Fruit fly (Drosophila melanogaster) whole organism, embryonic: ENCODE data around the gene CheA29a.

Experiments
- CG17912 ChIP-seq: fragments of 200-800 bp; sonication (Bioruptor generic); optimal IDR thresholded peaks from 2 replicates; lab custom pipeline; 2018; ENCODE audit warnings: missing biosample characterization, mild to moderate bottlenecking, missing genetic modification characterization
- CG32767 ChIP-seq: fragments of 200-800 bp; sonication (Bioruptor generic); IDR thresholded peaks from 2 replicates; pipeline ENCODE4 v1.3.6; 2022; ENCODE audit warnings: missing biosample characterization, missing genetic modification characterization
- Deaf1 ChIP-seq: fragments of 200-800 bp; optimal IDR thresholded peaks from 3 replicates; lab custom pipeline; 2019; ENCODE audit warnings: missing biosample characterization, mild to moderate bottlenecking, missing genetic modification characterization, moderate library complexity
- dati ChIP-seq: fragments of 200-800 bp; sonication (Bioruptor generic); IDR thresholded peaks from 2 replicates; pipeline ENCODE4 v1.3.6; 2022; ENCODE audit warnings: missing biosample characterization, missing genetic modification characterization
- tin ChIP-seq: fragments of 200-800 bp; sonication (Bioruptor generic); optimal IDR thresholded peaks from 3 replicates; lab custom pipeline; 2016; ENCODE audit warnings: missing biosample characterization, missing genetic modification characterization

dm6 chr2L:8525000-8525399 lies 47.9 kb downstream of the CheA29a start:
- TF ChIP-seq Deaf1 (tag; lab: Kevin White, UChicago) (no peak), dati (GFP tag; lab: Robert Waterston, UW) (no peak), CG32767 (GFP tag; lab: Robert Waterston, UW) (no peak), tin (no peak), CG17912 (GFP tag; lab: Kevin White, UChicago) (no peak)
